Worm (Caenorhabditis elegans) whole organism, L3 larva: ENCODE measurements around the gene K01D12.7.

Experiments used
- R02D3.7 ChIP-seq: fragments of 150-350 bp; optimal IDR thresholded peaks from 2 replicates; lab custom pipeline; 2014; ENCODE audit warnings: missing biosample characterization, missing genetic modification characterization
- ZK546.5 ChIP-seq: sonication (generic microtip); optimal IDR thresholded peaks from 2 replicates; lab custom pipeline; 2017; ENCODE audit warnings: missing biosample characterization, missing genetic modification characterization
- aly-2 ChIP-seq: fragments of 150-350 bp; optimal IDR thresholded peaks from 2 replicates; lab custom pipeline; 2014; ENCODE audit warnings: missing biosample characterization, missing genetic modification characterization
- ceh-16 ChIP-seq: sonication (generic microtip); optimal IDR thresholded peaks from 2 replicates; lab custom pipeline; 2017; ENCODE audit warnings: missing biosample characterization, missing genetic modification characterization
- ceh-82 ChIP-seq: fragments of 150-350 bp; optimal IDR thresholded peaks from 2 replicates; lab custom pipeline; 2014; ENCODE audit warnings: missing biosample characterization, missing genetic modification characterization
- ceh-9 ChIP-seq: sonication (generic microtip); optimal IDR thresholded peaks from 2 replicates; lab custom pipeline; 2018; ENCODE audit warnings: missing biosample characterization, missing genetic modification characterization
- egl-5 ChIP-seq: fragments of 150-350 bp; optimal IDR thresholded peaks from 2 replicates; lab custom pipeline; 2017; ENCODE audit warnings: missing biosample characterization, missing genetic modification reagents, missing genetic modification characterization, inconsistent platforms
- elt-1 ChIP-seq: fragments of 150-350 bp; optimal IDR thresholded peaks from 2 replicates; lab custom pipeline; 2014; ENCODE audit warnings: missing biosample characterization, missing genetic modification characterization
- elt-2 ChIP-seq: sonication (generic microtip); optimal IDR thresholded peaks from 2 replicates; lab custom pipeline; 2016; ENCODE audit warnings: missing genetic modification reagents, mild to moderate bottlenecking, missing genetic modification characterization, missing compliant biosample characterization
- fos-1 ChIP-seq: fragments of 150-350 bp; optimal IDR thresholded peaks from 2 replicates; lab custom pipeline; 2014; ENCODE audit warnings: missing biosample characterization, missing genetic modification characterization
- hmg-11 ChIP-seq: sonication (generic microtip); optimal IDR thresholded peaks from 2 replicates; lab custom pipeline; 2016; ENCODE audit warnings: missing genetic modification characterization, missing compliant biosample characterization
- jun-1 ChIP-seq: fragments of 150-350 bp; optimal IDR thresholded peaks from 2 replicates; lab custom pipeline; 2014; ENCODE audit warnings: missing biosample characterization, missing genetic modification reagents, missing genetic modification characterization
- lin-15B ChIP-seq: fragments of 150-350 bp; optimal IDR thresholded peaks from 2 replicates; lab custom pipeline; 2014; ENCODE audit warnings: missing biosample characterization, missing genetic modification characterization
- lin-39 ChIP-seq: fragments of 150-350 bp; optimal IDR thresholded peaks from 2 replicates; lab custom pipeline; 2018; ENCODE audit warnings: missing biosample characterization, missing genetic modification reagents, missing genetic modification characterization
- mml-1 ChIP-seq: fragments of 150-350 bp; sonication (generic microtip); optimal IDR thresholded peaks from 3 replicates; lab custom pipeline; 2014; ENCODE audit warnings: missing biosample characterization, missing genetic modification characterization
- nfya-1 ChIP-seq: sonication (generic microtip); optimal IDR thresholded peaks from 2 replicates; lab custom pipeline; 2017; ENCODE audit warnings: missing genetic modification characterization, mild to moderate bottlenecking, missing compliant biosample characterization, antibody characterized with exemption, moderate library complexity; ENCODE audit not compliant: insufficient read depth
- nhr-11 ChIP-seq: fragments of 150-350 bp; optimal IDR thresholded peaks from 2 replicates; lab custom pipeline; 2014; ENCODE audit warnings: missing biosample characterization, missing genetic modification characterization
- nhr-237 ChIP-seq: fragments of 150-350 bp; optimal IDR thresholded peaks from 2 replicates; lab custom pipeline; 2014; ENCODE audit warnings: missing biosample characterization, missing genetic modification characterization
- nhr-25 ChIP-seq: sonication (generic microtip); optimal IDR thresholded peaks from 2 replicates; lab custom pipeline; 2017; ENCODE audit warnings: missing biosample characterization, missing genetic modification characterization
- nhr-43 ChIP-seq: sonication (generic microtip); optimal IDR thresholded peaks from 2 replicates; lab custom pipeline; 2016; ENCODE audit warnings: mild to moderate bottlenecking, missing genetic modification characterization, missing compliant biosample characterization; ENCODE audit not compliant: poor library complexity, severe bottlenecking
- nhr-77 ChIP-seq: fragments of 150-350 bp; optimal IDR thresholded peaks from 2 replicates; lab custom pipeline; 2014; ENCODE audit warnings: missing biosample characterization, missing genetic modification characterization
- pha-4 ChIP-seq: fragments of 150-350 bp; optimal IDR thresholded peaks from 2 replicates; lab custom pipeline; 2014; ENCODE audit warnings: missing biosample characterization, missing genetic modification reagents, missing genetic modification characterization
- pqm-1 ChIP-seq: fragments of 150-350 bp; optimal IDR thresholded peaks from 2 replicates; lab custom pipeline; 2017; ENCODE audit warnings: missing biosample characterization, missing genetic modification characterization, inconsistent platforms
- skn-1 ChIP-seq: fragments of 150-350 bp; optimal IDR thresholded peaks from 2 replicates; lab custom pipeline; 2014; ENCODE audit warnings: missing biosample characterization, missing genetic modification characterization
- tbx-2 ChIP-seq: sonication (generic microtip); optimal IDR thresholded peaks from 2 replicates; lab custom pipeline; 2016; ENCODE audit warnings: mild to moderate bottlenecking, missing genetic modification characterization, missing compliant biosample characterization
- unc-39 ChIP-seq: sonication (generic microtip); optimal IDR thresholded peaks from 4 replicates; lab custom pipeline; 2017; ENCODE audit warnings: missing biosample characterization, missing genetic modification characterization
- unc-62 ChIP-seq: fragments of 150-350 bp; sonication (generic microtip); optimal IDR thresholded peaks from 4 replicates; lab custom pipeline; 2014; ENCODE audit warnings: missing biosample characterization, missing genetic modification reagents, missing genetic modification characterization
- ztf-4 ChIP-seq: fragments of 150-350 bp; optimal IDR thresholded peaks from 2 replicates; lab custom pipeline; 2014; ENCODE audit warnings: missing biosample characterization, missing genetic modification characterization

Gene K01D12.7

DNA sequence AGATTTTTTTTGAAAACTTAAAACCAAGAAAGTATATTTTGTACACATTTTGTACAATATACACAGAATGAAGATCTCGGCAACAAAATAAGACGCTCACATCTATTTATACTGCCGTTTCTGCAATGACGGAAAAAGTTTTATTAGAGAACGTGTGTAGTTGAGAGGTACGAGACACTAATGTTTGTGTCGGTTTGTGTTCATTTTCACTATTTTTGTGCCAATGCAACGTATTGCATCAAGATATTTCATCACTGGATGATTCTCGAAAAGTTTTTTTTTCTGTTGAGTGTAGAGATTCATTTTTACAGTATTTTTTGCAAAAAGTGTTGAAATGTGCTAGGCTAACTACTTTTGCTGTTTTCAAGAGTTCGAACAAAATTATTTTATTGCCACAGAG is 7.7 kb upstream of the K01D12.7 start (continued):
- TF ChIP-seq hmg-11 (tag; lab: Kevin White, UChicago) (no peak), jun-1 (tag; lab: Kevin White, UChicago) (no peak), nhr-77 (no peak), ceh-16 (tag; lab: Kevin White, UChicago) (no peak), R02D3.7 (tag; lab: Kevin White, UChicago) (no peak), lin-39 (tag; lab: Kevin White, UChicago) (no peak), egl-5 (tag; lab: Kevin White, UChicago) (no peak), nhr-237 (no peak), elt-2 (tag; lab: Kevin White, UChicago) (peak; percentile 6)

DNA sequence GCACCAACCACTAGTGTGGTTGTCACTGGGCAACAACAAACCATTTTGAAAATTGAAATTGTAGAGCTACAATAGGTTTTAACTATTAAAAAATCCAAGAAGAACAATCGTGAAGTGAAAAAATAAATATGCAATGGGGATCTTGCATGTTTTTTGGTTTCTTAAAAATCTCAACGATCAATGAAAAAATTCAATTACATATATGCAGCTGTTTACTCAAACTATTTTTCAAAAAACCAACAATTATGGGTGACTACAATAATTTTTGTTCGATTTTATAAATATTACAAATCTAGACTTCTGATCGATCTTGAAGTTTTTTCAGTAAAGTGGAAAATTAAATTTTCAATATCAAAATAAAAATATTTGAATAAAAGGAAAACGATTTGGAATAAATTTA is 7.2 kb upstream of the K01D12.7 start, which contains the start of gene cdr-4:
Gene cdr-4, minus strand, starts transcription at position 101 of the 400 bp plus-strand sequence.
- TF ChIP-seq lin-39 (tag; lab: Kevin White, UChicago) (no peak), aly-2 (tag; lab: Kevin White, UChicago) (no peak), pha-4 (tag; lab: Kevin White, UChicago) (no peak), unc-62 (no peak), nhr-11 (tag; lab: Kevin White, UChicago) (no peak), jun-1 (tag; lab: Kevin White, UChicago) (no peak), nhr-77 (no peak), ztf-4 (tag; lab: Kevin White, UChicago) (no peak), hmg-11 (tag; lab: Kevin White, UChicago) (no peak), nfya-1 (tag; lab: Kevin White, UChicago) (no peak), fos-1 (tag; lab: Kevin White, UChicago) (no peak), nhr-43 (tag; lab: Kevin White, UChicago) (no peak), tbx-2 (tag; lab: Kevin White, UChicago) (no peak), lin-15B (tag; lab: Kevin White, UChicago) (no peak), ceh-9 (tag; lab: Kevin White, UChicago) (no peak)

DNA sequence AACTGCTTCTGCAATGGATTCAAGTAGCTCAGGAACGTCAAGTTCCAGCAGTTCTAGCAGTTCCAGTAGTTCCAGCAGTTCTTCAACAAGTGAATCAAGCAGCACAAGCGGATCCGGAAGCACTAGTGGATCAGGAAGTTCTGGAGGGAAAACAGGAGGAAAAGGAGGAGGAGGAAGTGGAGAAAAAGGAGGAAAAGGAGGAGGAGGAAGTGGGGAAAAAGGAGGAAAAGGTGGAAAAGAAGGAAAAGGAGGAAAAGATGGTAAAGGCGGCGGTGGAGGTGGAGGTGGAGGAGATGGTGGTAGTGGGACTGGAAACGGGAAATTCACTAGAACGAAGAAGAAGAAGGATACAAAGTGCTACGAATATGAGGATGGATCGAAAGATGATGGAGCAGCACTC is 5.2 kb upstream of the K01D12.7 start:
- no peak for TF ChIP-seq hmg-11 (tag; lab: Kevin White, UChicago)
- TF ChIP-seq unc-62 = no peak

DNA sequence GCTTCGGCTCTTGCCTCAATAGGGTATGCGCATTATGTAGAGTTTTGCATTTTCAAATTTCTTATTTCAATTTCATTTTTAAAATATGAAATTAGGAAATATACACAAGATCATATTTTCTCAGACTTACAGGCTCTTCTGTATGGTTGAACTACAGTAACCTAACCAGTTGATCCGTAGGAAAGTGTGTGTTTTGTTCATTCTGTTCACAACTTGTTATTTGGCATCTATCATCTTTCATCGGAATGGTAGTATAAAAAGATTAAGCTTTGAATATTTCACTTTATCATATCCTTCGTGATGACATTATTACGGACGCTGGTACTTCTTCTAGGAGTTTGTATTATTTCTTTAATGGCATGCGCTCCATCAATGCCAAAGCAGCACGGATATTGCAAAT is 4.6 kb upstream of the K01D12.7 start, which contains the start of gene K01D12.10:
Gene K01D12.10, plus strand, starts transcription at position 301 of the 400 bp plus-strand sequence.
- TF ChIP-seq unc-62 (no peak), jun-1 (tag; lab: Kevin White, UChicago) (no peak), nhr-237 (no peak), pha-4 (tag; lab: Kevin White, UChicago) (no peak)

ce11 chrV:12404544-12404943 is 3.3 kb upstream of the K01D12.7 start, which contains the start of gene K01D12.9:
TSS of gene K01D12.9 (minus strand) at chrV:12404644.
- no peak for TF ChIP-seq ceh-82 (tag; lab: Kevin White, UChicago)
- no peak for TF ChIP-seq mml-1
- no peak for TF ChIP-seq elt-2 (tag; lab: Kevin White, UChicago)
- TF ChIP-seq pqm-1 (tag; lab: Kevin White, UChicago) = no peak
- peak; percentile 54 for TF ChIP-seq nhr-25 (tag; lab: Kevin White, UChicago)
- TF ChIP-seq skn-1 (tag; lab: Kevin White, UChicago) = no peak

DNA sequence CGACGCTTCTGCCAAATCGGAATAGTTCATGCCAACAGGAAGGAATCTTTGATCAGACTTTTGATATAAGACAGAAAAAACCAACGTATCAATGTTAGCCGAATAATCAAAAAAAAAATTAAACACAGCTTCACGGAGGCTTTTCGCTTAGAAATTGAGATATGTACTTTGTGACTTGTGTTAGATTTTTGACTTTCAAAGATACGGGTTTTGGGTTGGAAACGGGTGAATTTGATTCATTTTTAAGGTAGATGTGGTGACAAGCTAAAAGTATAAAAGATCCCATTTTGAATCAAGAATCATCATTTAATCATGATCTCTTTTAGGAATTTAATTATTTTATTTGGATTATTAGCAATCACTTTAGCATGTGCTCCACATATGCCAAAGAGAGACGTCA is 1.1 kb upstream of the K01D12.7 start, which contains the start of gene K01D12.8:
Gene K01D12.8, plus strand, starts transcription at position 301 of the 400 bp plus-strand sequence.
- TF ChIP-seq nhr-237 (no peak), elt-2 (tag; lab: Kevin White, UChicago) (no peak), aly-2 (tag; lab: Kevin White, UChicago) (no peak), nhr-77 (no peak), nhr-11 (tag; lab: Kevin White, UChicago) (no peak), unc-39 (no peak), nhr-25 (tag; lab: Kevin White, UChicago) (no peak), mml-1 (no peak), lin-39 (tag; lab: Kevin White, UChicago) (no peak), nhr-43 (tag; lab: Kevin White, UChicago) (no peak), elt-1 (tag; lab: Kevin White, UChicago) (no peak), ZK546.5 (no peak)
